Worm (Caenorhabditis elegans) whole organism, midembryonic: Measurements from ENCODE around the gene Y110A2AL.5.

ENCODE experiments used
- T22C8.4 ChIP-seq: fragments of 200-800 bp; sonication (Bioruptor generic); IDR thresholded peaks from 2 replicates; pipeline ENCODE4 v1.3.6; 2022; ENCODE audit warnings: missing genetic modification characterization, missing compliant biosample characterization
- cog-1 ChIP-seq: sonication (generic microtip); optimal IDR thresholded peaks from 2 replicates; lab custom pipeline; 2016; ENCODE audit warnings: missing genetic modification characterization, missing compliant biosample characterization
- flt-1 ChIP-seq: fragments of 200-800 bp; sonication (Bioruptor generic); IDR thresholded peaks from 2 replicates; pipeline ENCODE4 v1.3.6; 2022; ENCODE audit warnings: missing genetic modification characterization, missing compliant biosample characterization
- klf-2 ChIP-seq: fragments of 200-800 bp; sonication (Bioruptor generic); conservative IDR thresholded peaks from 2 replicates; pipeline ENCODE4 v1.3.6; 2022; ENCODE audit warnings: missing genetic modification reagents, missing genetic modification characterization, missing compliant biosample characterization
- med-1 ChIP-seq: sonication (generic microtip); optimal IDR thresholded peaks from 2 replicates; lab custom pipeline; 2017; ENCODE audit warnings: missing genetic modification characterization, mild to moderate bottlenecking, missing compliant biosample characterization, antibody characterized with exemption, missing genetic modification reagents; ENCODE audit not compliant: insufficient read depth
- ref-1 ChIP-seq: fragments of 200-800 bp; sonication (Bioruptor generic); conservative IDR thresholded peaks from 2 replicates; pipeline ENCODE4 v1.3.6; 2022; ENCODE audit warnings: missing genetic modification reagents, missing genetic modification characterization, missing compliant biosample characterization
- tab-1 ChIP-seq: fragments of 200-800 bp; sonication (Bioruptor generic); IDR thresholded peaks from 2 replicates; pipeline ENCODE4 v1.3.6; 2022; ENCODE audit warnings: missing genetic modification characterization, missing compliant biosample characterization
- ztf-23 ChIP-seq: fragments of 200-800 bp; sonication (Bioruptor generic); IDR thresholded peaks from 2 replicates; pipeline ENCODE4 v1.3.6; 2022; ENCODE audit warnings: missing genetic modification reagents, missing genetic modification characterization, missing compliant biosample characterization
- ztf-29 ChIP-seq: fragments of 200-800 bp; sonication (Bioruptor generic); IDR thresholded peaks from 2 replicates; pipeline ENCODE4 v1.3.6; 2022; ENCODE audit warnings: missing genetic modification reagents, missing genetic modification characterization, missing compliant biosample characterization

Gene Y110A2AL.5

ce11 chrII:2885518-2886449 is 21.5 kb downstream of the Y110A2AL.5 start:
- TF ChIP-seq T22C8.4 (peak; percentile 60), flt-1 (GFP tag; lab: Robert Waterston, UW) (no peak)

- TF ChIP-seq med-1 (GFP tag; lab: Kevin White, UChicago) (no peak), ref-1 (no peak), ztf-29 (no peak), ztf-23 (GFP tag; lab: Robert Waterston, UW) (peak; percentile 82), tab-1 (GFP tag; lab: Robert Waterston, UW) (no peak), klf-2 (GFP tag; lab: Robert Waterston, UW) (peak; percentile 71; the same call in 1 of the 2 replicates), flt-1 (GFP tag; lab: Robert Waterston, UW) (peak; percentile 86), cog-1 (peak; percentile 69), T22C8.4 (peak; percentile 93)
Observed at ce11 chrII:2888957-2889630, 24.8 kb downstream of the Y110A2AL.5 start, which contains the start of gene pinn-1. Gene pinn-1, minus strand, starts transcription at chrII:2889007.

DNA sequence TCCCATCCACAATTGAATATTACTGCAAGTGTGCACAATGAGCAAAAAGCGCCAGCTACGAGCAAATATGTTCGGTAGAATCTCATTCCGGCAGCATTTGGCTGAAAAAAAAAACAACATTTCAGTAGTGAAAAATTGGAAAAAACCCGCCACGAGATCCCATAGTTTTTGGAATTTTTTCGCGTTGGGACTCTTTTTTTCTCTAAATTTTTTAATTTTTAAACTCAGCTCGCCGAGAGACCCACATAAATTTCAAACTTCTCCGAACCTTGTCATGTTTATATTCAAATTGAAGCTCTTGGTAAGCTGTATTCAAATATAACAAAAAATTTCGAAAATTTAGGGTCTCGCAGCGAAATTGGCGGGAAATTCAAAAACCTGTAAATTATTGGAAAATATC is 30.0 kb downstream of the Y110A2AL.5 start, which contains the start of gene sqv-2:
Gene sqv-2 (minus strand): TSS at position 101 of the 400 bp plus-strand sequence.
- TF ChIP-seq tab-1 (GFP tag; lab: Robert Waterston, UW) = no peak
- TF ChIP-seq ref-1 = no peak
- TF ChIP-seq flt-1 (GFP tag; lab: Robert Waterston, UW) = no peak
- TF ChIP-seq klf-2 (GFP tag; lab: Robert Waterston, UW) = no peak
- no peak for TF ChIP-seq ztf-23 (GFP tag; lab: Robert Waterston, UW)
- TF ChIP-seq cog-1 = no peak
- no peak for TF ChIP-seq ztf-29
- TF ChIP-seq med-1 (GFP tag; lab: Kevin White, UChicago) = no peak
- no peak for TF ChIP-seq T22C8.4

ce11 chrII:2900248-2900647 is 35.9 kb downstream of the Y110A2AL.5 start, which contains the start of gene ubc-26:
Gene ubc-26, minus strand, starts transcription at chrII:2900348.
- TF ChIP-seq flt-1 (GFP tag; lab: Robert Waterston, UW) = no peak
- no peak for TF ChIP-seq ztf-29
- TF ChIP-seq klf-2 (GFP tag; lab: Robert Waterston, UW) = no peak
- no peak for TF ChIP-seq T22C8.4
- no peak for TF ChIP-seq ztf-23 (GFP tag; lab: Robert Waterston, UW)
- TF ChIP-seq ref-1 = no peak
- TF ChIP-seq cog-1 = no peak
- TF ChIP-seq tab-1 (GFP tag; lab: Robert Waterston, UW) = no peak
- no peak for TF ChIP-seq med-1 (GFP tag; lab: Kevin White, UChicago)

ce11 chrII:2901158-2901557 is 36.8 kb downstream of the Y110A2AL.5 start:
- TF ChIP-seq tab-1 (GFP tag; lab: Robert Waterston, UW) = no peak
- peak; percentile 61; the same call in 1 of the 2 replicates for TF ChIP-seq T22C8.4

DNA sequence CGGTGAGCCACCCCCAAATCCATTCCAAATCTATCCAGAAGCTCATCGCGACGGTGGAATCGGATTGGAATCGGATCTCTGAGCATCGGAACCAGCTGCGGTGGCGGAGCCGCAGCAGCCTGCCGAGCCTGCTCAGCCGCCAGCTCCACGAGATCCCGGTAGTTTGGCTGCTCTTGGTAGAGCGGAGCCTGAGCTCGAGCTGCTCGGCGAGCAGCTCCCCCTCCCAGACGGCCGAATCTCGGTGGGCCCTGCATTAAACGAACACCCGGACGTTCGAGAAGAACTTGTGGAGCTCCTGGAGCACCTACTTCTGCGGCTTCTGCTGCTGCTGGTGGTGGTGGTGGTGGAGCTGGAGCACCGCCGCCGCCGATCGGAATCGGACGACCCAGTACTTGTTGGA is 39.4 kb downstream of the Y110A2AL.5 start:
- no peak for TF ChIP-seq ref-1
- TF ChIP-seq med-1 (GFP tag; lab: Kevin White, UChicago) = no peak
- TF ChIP-seq T22C8.4 = no peak
- TF ChIP-seq cog-1 = no peak
- TF ChIP-seq flt-1 (GFP tag; lab: Robert Waterston, UW) = no peak
- no peak for TF ChIP-seq tab-1 (GFP tag; lab: Robert Waterston, UW)
- TF ChIP-seq klf-2 (GFP tag; lab: Robert Waterston, UW) = no peak
- TF ChIP-seq ztf-29 = no peak

DNA sequence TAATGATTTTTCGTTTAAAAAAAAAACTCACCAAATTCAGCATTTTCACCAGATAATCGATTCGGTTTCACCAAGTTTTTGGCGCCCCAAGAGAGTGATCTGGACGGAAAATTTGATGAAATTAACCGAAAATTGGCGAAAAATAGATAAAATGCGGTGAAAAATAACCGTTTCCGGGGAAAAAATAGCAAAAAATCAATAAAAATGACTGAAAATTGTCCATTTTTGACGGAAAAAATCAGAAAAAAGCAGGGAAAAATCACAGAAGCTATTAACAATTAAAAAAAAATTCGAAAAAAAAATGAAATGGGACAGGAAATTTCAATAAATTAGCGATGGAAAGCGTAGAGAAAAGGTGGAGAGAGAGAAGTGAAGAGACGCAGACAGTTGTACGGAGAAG is 49.2 kb downstream of the Y110A2AL.5 start, which contains the start of gene ubc-15:
Gene ubc-15 (minus strand): TSS at position 101 of the 400 bp plus-strand sequence.
- TF ChIP-seq tab-1 (GFP tag; lab: Robert Waterston, UW) (no peak), cog-1 (no peak), ztf-23 (GFP tag; lab: Robert Waterston, UW) (no peak), med-1 (GFP tag; lab: Kevin White, UChicago) (no peak), ref-1 (no peak), ztf-29 (no peak), flt-1 (GFP tag; lab: Robert Waterston, UW) (no peak), T22C8.4 (no peak)
